Worm (Caenorhabditis elegans): ENCODE data around the gene C18E9.9.

- TF ChIP-seq him-1 (tag; optimal IDR thresholded peaks at IDR 0.05) (no peak), W03F9.2 (tag; optimal IDR thresholded peaks at IDR 0.05) (no peak)
Measured at ce11 chrII:8994336-8994735, 5.0 kb upstream of the C18E9.9 start, which contains the start of gene F44G4.1.

Data from whole organism, L4/young adult.